Fruit fly (Drosophila melanogaster) whole organism, adult: Measurements from ENCODE around the gene CG14223.

Source experiments
- CG11617 ChIP-seq: fragments of 200-800 bp; sonication (Bioruptor generic); optimal IDR thresholded peaks from 2 replicates; lab custom pipeline; 2017; ENCODE audit warnings: mild to moderate bottlenecking, missing biosample characterization, missing genetic modification reagents, missing genetic modification characterization
- CG12768 ChIP-seq: fragments of 200-800 bp; sonication (Bioruptor generic); optimal IDR thresholded peaks from 2 replicates; lab custom pipeline; 2017; ENCODE audit warnings: missing biosample characterization, missing genetic modification characterization, mild to moderate bottlenecking, moderate library complexity, missing genetic modification reagents
- CG14711 ChIP-seq: fragments of 200-800 bp; sonication (Bioruptor generic); optimal IDR thresholded peaks from 2 replicates; lab custom pipeline; 2018; ENCODE audit warnings: missing biosample characterization, mild to moderate bottlenecking, missing genetic modification characterization, moderate library complexity
- CG1620 ChIP-seq: fragments of 200-800 bp; sonication (Bioruptor generic); optimal IDR thresholded peaks from 2 replicates; lab custom pipeline; 2016; ENCODE audit warnings: missing biosample characterization, missing genetic modification characterization
- CG33017 ChIP-seq: fragments of 200-800 bp; sonication (Bioruptor generic); optimal IDR thresholded peaks from 2 replicates; lab custom pipeline; 2018; ENCODE audit warnings: missing biosample characterization, mild to moderate bottlenecking, missing genetic modification characterization, moderate library complexity
- CG5204 ChIP-seq: fragments of 200-800 bp; sonication (Bioruptor generic); optimal IDR thresholded peaks from 2 replicates; lab custom pipeline; 2016; ENCODE audit warnings: missing biosample characterization, missing genetic modification characterization
- CG7045 ChIP-seq: fragments of 200-800 bp; sonication (Bioruptor generic); optimal IDR thresholded peaks from 2 replicates; lab custom pipeline; 2017; ENCODE audit warnings: missing biosample characterization, mild to moderate bottlenecking, missing genetic modification characterization
- CG7101 ChIP-seq: fragments of 200-800 bp; sonication (Bioruptor generic); optimal IDR thresholded peaks from 2 replicates; lab custom pipeline; 2018; ENCODE audit warnings: missing biosample characterization, mild to moderate bottlenecking, missing genetic modification characterization, moderate library complexity
- Clk ChIP-seq: fragments of 200-800 bp; sonication (Bioruptor generic); optimal IDR thresholded peaks from 2 replicates; lab custom pipeline; 2017; ENCODE audit warnings: missing biosample characterization, missing genetic modification characterization
- Crg-1 ChIP-seq: fragments of 200-800 bp; sonication (Bioruptor generic); optimal IDR thresholded peaks from 2 replicates; lab custom pipeline; 2016; ENCODE audit warnings: missing biosample characterization, missing genetic modification characterization
- Hr96 ChIP-seq: fragments of 200-800 bp; sonication (Bioruptor generic); optimal IDR thresholded peaks from 2 replicates; lab custom pipeline; 2016; ENCODE audit warnings: missing biosample characterization, missing genetic modification characterization
- Mnt ChIP-seq: fragments of 200-800 bp; sonication (Bioruptor generic); optimal IDR thresholded peaks from 2 replicates; lab custom pipeline; 2016; ENCODE audit warnings: missing biosample characterization, mild to moderate bottlenecking, missing genetic modification characterization
- bab1 ChIP-seq: fragments of 200-800 bp; sonication (Bioruptor generic); optimal IDR thresholded peaks from 3 replicates; lab custom pipeline; 2019; ENCODE audit warnings: missing biosample characterization, mild to moderate bottlenecking, missing genetic modification characterization, moderate library complexity
- cic ChIP-seq: fragments of 200-800 bp; sonication (Bioruptor generic); optimal IDR thresholded peaks from 2 replicates; lab custom pipeline; 2017; ENCODE audit warnings: missing biosample characterization, mild to moderate bottlenecking, missing genetic modification characterization, moderate library complexity
- cnc ChIP-seq, 2 experiments: fragments of >200 bp; optimal IDR thresholded peaks; 2 replicates each; lab custom pipeline; 2017
- kay ChIP-seq: fragments of 200-800 bp; sonication (Bioruptor generic); peaks from one replicate; lab custom pipeline; 2016; ENCODE audit warnings: missing biosample characterization, missing genetic modification characterization, borderline replicate concordance
- ovo ChIP-seq: fragments of 200-800 bp; sonication (Bioruptor generic); optimal IDR thresholded peaks from 2 replicates; lab custom pipeline; 2016; ENCODE audit warnings: missing biosample characterization, missing genetic modification characterization
- pad ChIP-seq: fragments of 200-800 bp; sonication (Bioruptor generic); optimal IDR thresholded peaks from 3 replicates; lab custom pipeline; 2017; ENCODE audit warnings: missing biosample characterization, missing genetic modification characterization, mild to moderate bottlenecking, moderate library complexity, missing genetic modification reagents
- tj ChIP-seq: fragments of 200-800 bp; sonication (Bioruptor generic); optimal IDR thresholded peaks from 3 replicates; lab custom pipeline; 2017; ENCODE audit warnings: missing biosample characterization, mild to moderate bottlenecking, missing genetic modification characterization, moderate library complexity
- toe ChIP-seq: fragments of 200-800 bp; sonication (Bioruptor generic); optimal IDR thresholded peaks from 2 replicates; lab custom pipeline; 2016; ENCODE audit warnings: missing biosample characterization, missing genetic modification characterization

Gene CG14223

dm6 chrX:19667444-19668104, 3.8 kb upstream of the CG14223 start:
- TF ChIP-seq cnc (optimal IDR thresholded peaks at IDR 0.05; lab: Kevin White, UChicago) = no peak
- TF ChIP-seq Mnt (GFP tag; lab: Kevin White, UChicago) = no peak
- peak; percentile 11 for TF ChIP-seq cic (GFP tag; lab: Kevin White, UChicago)

- peak; percentile 43 for TF ChIP-seq CG14711 (tag; lab: Kevin White, UChicago)
- peak; percentile 71 for TF ChIP-seq tj (GFP tag; lab: Kevin White, UChicago)
- TF ChIP-seq pad = peak; percentile 51
- peak; percentile 45 for TF ChIP-seq CG12768 (GFP tag; lab: Kevin White, UChicago)
- TF ChIP-seq CG7101 = peak; percentile 63
- peak; percentile 68 for TF ChIP-seq bab1 (GFP tag; lab: Kevin White, UChicago)
- peak; percentile 69 for TF ChIP-seq Mnt (GFP tag; lab: Kevin White, UChicago)
- no peak for TF ChIP-seq ovo (GFP tag; lab: Kevin White, UChicago)
- peak; percentile 35 for TF ChIP-seq toe (GFP tag; lab: Kevin White, UChicago)
- TF ChIP-seq CG5204 (GFP tag; lab: Kevin White, UChicago) = peak; percentile 46
- peak; percentile 80 for TF ChIP-seq CG1620
- TF ChIP-seq Clk (GFP tag; lab: Kevin White, UChicago) = peak; percentile 8
- peak; percentile 61 for TF ChIP-seq kay (GFP tag; lab: Kevin White, UChicago)
- TF ChIP-seq Crg-1 (GFP tag; lab: Kevin White, UChicago) = no peak
- TF ChIP-seq CG33017 = no peak
- peak; percentile 84 for TF ChIP-seq cic (GFP tag; lab: Kevin White, UChicago)
- TF ChIP-seq CG11617 (GFP tag; lab: Kevin White, UChicago) = peak; percentile 25
- peak; percentile 24 for TF ChIP-seq CG7045
- TF ChIP-seq cnc (optimal IDR thresholded peaks at IDR 0.05; lab: Kevin White, UChicago) = no peak
- TF ChIP-seq Hr96 (GFP tag; lab: Kevin White, UChicago) = peak; percentile 79
Observed at dm6 chrX:19666991-19667409, 3.2 kb upstream of the CG14223 start, which contains the start of gene Zw. Zw (plus strand) TSS chrX:19667252.

- TF ChIP-seq tj (GFP tag; lab: Kevin White, UChicago) = peak; percentile 48
- TF ChIP-seq cnc (optimal IDR thresholded peaks at IDR 0.05; lab: Kevin White, UChicago) = no peak
- TF ChIP-seq CG7045 = no peak
- no peak for TF ChIP-seq CG14711 (tag; lab: Kevin White, UChicago)
- peak; percentile 31 for TF ChIP-seq CG7101
- TF ChIP-seq CG1620 = peak; percentile 49
- TF ChIP-seq Hr96 (GFP tag; lab: Kevin White, UChicago) = peak; percentile 43
- no peak for TF ChIP-seq ovo (GFP tag; lab: Kevin White, UChicago)
- no peak for TF ChIP-seq CG33017
- TF ChIP-seq bab1 (GFP tag; lab: Kevin White, UChicago) = peak; percentile 72
- TF ChIP-seq kay (GFP tag; lab: Kevin White, UChicago) = no peak
- TF ChIP-seq Mnt (GFP tag; lab: Kevin White, UChicago) = peak; percentile 72
- TF ChIP-seq pad = no peak
- no peak for TF ChIP-seq Crg-1 (GFP tag; lab: Kevin White, UChicago)
- TF ChIP-seq toe (GFP tag; lab: Kevin White, UChicago) = peak; percentile 2
- peak; percentile 28 for TF ChIP-seq CG12768 (GFP tag; lab: Kevin White, UChicago)
- no peak for TF ChIP-seq Clk (GFP tag; lab: Kevin White, UChicago)
- TF ChIP-seq CG5204 (GFP tag; lab: Kevin White, UChicago) = no peak
- peak; percentile 99 for TF ChIP-seq cic (GFP tag; lab: Kevin White, UChicago)
- TF ChIP-seq CG11617 (GFP tag; lab: Kevin White, UChicago) = peak; percentile 24
Observed at dm6 chrX:19665684-19666141, 1.9 kb upstream of the CG14223 start.

- no peak for TF ChIP-seq bab1 (GFP tag; lab: Kevin White, UChicago)
- no peak for TF ChIP-seq kay (GFP tag; lab: Kevin White, UChicago)
- no peak for TF ChIP-seq CG12768 (GFP tag; lab: Kevin White, UChicago)
- TF ChIP-seq ovo (GFP tag; lab: Kevin White, UChicago) = peak; percentile 19
- TF ChIP-seq tj (GFP tag; lab: Kevin White, UChicago) = peak; percentile 17
- peak; percentile 17 for TF ChIP-seq CG7045
- peak; percentile 60 for TF ChIP-seq CG11617 (GFP tag; lab: Kevin White, UChicago)
- TF ChIP-seq cnc (optimal IDR thresholded peaks at IDR 0.05; lab: Kevin White, UChicago) = no peak
- TF ChIP-seq CG5204 (GFP tag; lab: Kevin White, UChicago) = peak; percentile 50
- TF ChIP-seq CG1620 = no peak
- no peak for TF ChIP-seq Mnt (GFP tag; lab: Kevin White, UChicago)
- TF ChIP-seq pad = peak; percentile 8
- peak; percentile 47 for TF ChIP-seq CG7101
Observed at dm6 chrX:19663196-19663858, 444 bp downstream of the CG14223 start.

- TF ChIP-seq bab1 (GFP tag; lab: Kevin White, UChicago) (peak; percentile 40), CG1620 (peak; percentile 29), toe (GFP tag; lab: Kevin White, UChicago) (no peak), CG12768 (GFP tag; lab: Kevin White, UChicago) (peak; percentile 1), ovo (GFP tag; lab: Kevin White, UChicago) (no peak), cic (GFP tag; lab: Kevin White, UChicago) (no peak)
Observed at dm6 chrX:19662583-19663195, 1.1 kb downstream of the CG14223 start.
